Fruit fly (Drosophila melanogaster) whole organism, wandering third instar larva: Measurements from ENCODE around the gene Sr-CIII.
A peak's percentile ranks its signal among the peaks of the same experiment; 100 is the strongest.

Experiments used
- Abd-B ChIP-seq: fragments of >200 bp; optimal IDR thresholded peaks from 2 replicates; lab custom pipeline; 2017; ENCODE audit warnings: missing biosample characterization, missing genetic modification characterization
- CG32264 ChIP-seq: fragments of 200-800 bp; sonication (Bioruptor generic); optimal IDR thresholded peaks from 2 replicates; lab custom pipeline; 2016; ENCODE audit warnings: missing biosample characterization, missing genetic modification characterization
- CG9705 ChIP-seq: fragments of 200-800 bp; sonication (Bioruptor generic); optimal IDR thresholded peaks from 2 replicates; lab custom pipeline; 2018; ENCODE audit warnings: missing biosample characterization, mild to moderate bottlenecking, missing genetic modification characterization
- CrebA ChIP-seq: fragments of 200-800 bp; sonication (Bioruptor generic); optimal IDR thresholded peaks from 2 replicates; lab custom pipeline; 2016; ENCODE audit warnings: missing biosample characterization, mild to moderate bottlenecking, missing genetic modification characterization, borderline replicate concordance
- Dfd ChIP-seq: fragments of >200 bp; optimal IDR thresholded peaks from 2 replicates; lab custom pipeline; 2017; ENCODE audit warnings: missing biosample characterization, missing genetic modification characterization
- Dif ChIP-seq: fragments of 200-275, 200-300 bp; sonication (Bioruptor generic); optimal IDR thresholded peaks from 2 replicates; lab custom pipeline; 2018; ENCODE audit warnings: missing biosample characterization, missing genetic modification characterization; ENCODE audit not compliant: partially characterized antibody
- GATAd ChIP-seq: sonication (Bioruptor generic); optimal IDR thresholded peaks from 2 replicates; lab custom pipeline; 2016; ENCODE audit warnings: missing biosample characterization, missing genetic modification characterization
- HLH106 ChIP-seq: fragments of 200-800 bp; optimal IDR thresholded peaks from 3 replicates; lab custom pipeline; 2019; ENCODE audit warnings: missing biosample characterization, mild to moderate bottlenecking, missing genetic modification characterization, moderate library complexity
- Hnf4 ChIP-seq: fragments of 200-800 bp; sonication (Bioruptor generic); optimal IDR thresholded peaks from 2 replicates; lab custom pipeline; 2016; ENCODE audit warnings: missing biosample characterization, mild to moderate bottlenecking, missing genetic modification characterization
- Hr78 ChIP-seq: fragments of >200 bp; optimal IDR thresholded peaks from 2 replicates; lab custom pipeline; 2017; ENCODE audit warnings: missing biosample characterization, missing genetic modification characterization
- Hr83 ChIP-seq: fragments of 200-300 bp; sonication (Bioruptor generic); optimal IDR thresholded peaks from 2 replicates; lab custom pipeline; 2016; ENCODE audit warnings: missing biosample characterization, mild to moderate bottlenecking, missing genetic modification characterization, moderate library complexity; ENCODE audit not compliant: poor library complexity, severe bottlenecking
- Jra ChIP-seq: sonication (Bioruptor generic); optimal IDR thresholded peaks from 2 replicates; lab custom pipeline; 2016; ENCODE audit warnings: missing biosample characterization, missing genetic modification characterization
- Mio ChIP-seq: sonication (Bioruptor generic); optimal IDR thresholded peaks from 2 replicates; lab custom pipeline; 2016; ENCODE audit warnings: missing biosample characterization, missing genetic modification characterization
- Myc ChIP-seq: fragments of >200 bp; optimal IDR thresholded peaks from 2 replicates; lab custom pipeline; 2017
- N ChIP-seq: fragments of >200 bp; optimal IDR thresholded peaks from 2 replicates; lab custom pipeline; 2018; ENCODE audit warnings: missing biosample characterization, missing external identifiers, missing genetic modification characterization
- OdsH ChIP-seq: fragments of 200-800 bp; sonication (Bioruptor generic); optimal IDR thresholded peaks from 2 replicates; lab custom pipeline; 2016; ENCODE audit warnings: missing biosample characterization, mild to moderate bottlenecking, missing genetic modification characterization
- Rel ChIP-seq, 2 experiments: fragments of 200-800 bp; sonication (Bioruptor generic) in 1 of 2; optimal IDR thresholded peaks; 2 replicates in 1 of 2; 3 replicates in 1 of 2; lab custom pipeline; 2016 to 2019; ENCODE audit warnings: mild to moderate bottlenecking in 2 of 2, missing biosample characterization in 2 of 2, missing genetic modification characterization in 2 of 2, moderate library complexity in 1 of 2
- Sp1 ChIP-seq: fragments of 200-800 bp; sonication (Bioruptor generic); optimal IDR thresholded peaks from 3 replicates; lab custom pipeline; 2019; ENCODE audit warnings: missing biosample characterization, mild to moderate bottlenecking, missing genetic modification characterization, moderate library complexity
- Vsx2 ChIP-seq: fragments of 200-300, 225-300 bp; sonication (Bioruptor generic); optimal IDR thresholded peaks from 2 replicates; lab custom pipeline; 2018; ENCODE audit warnings: missing biosample characterization, missing genetic modification characterization; ENCODE audit not compliant: partially characterized antibody
- br ChIP-seq: fragments of 200-800 bp; sonication (Bioruptor generic); optimal IDR thresholded peaks from 2 replicates; lab custom pipeline; 2016; ENCODE audit warnings: missing biosample characterization, missing genetic modification characterization
- brk ChIP-seq: fragments of 200-800 bp; sonication (Bioruptor generic); optimal IDR thresholded peaks from 2 replicates; lab custom pipeline; 2016; ENCODE audit warnings: missing biosample characterization, mild to moderate bottlenecking, missing genetic modification characterization
- dl ChIP-seq, 2 experiments: fragments of 175-275, 200-275 bp in 1 of 2; fragments of 200-275 bp in 1 of 2; sonication (Bioruptor generic); optimal IDR thresholded peaks; lab custom pipeline; 2018; ENCODE audit warnings: mild to moderate bottlenecking in 2 of 2, missing biosample characterization in 2 of 2, missing genetic modification characterization in 2 of 2, moderate library complexity in 2 of 2; ENCODE audit not compliant: partially characterized antibody in 2 of 2, insufficient read depth in 1 of 2
- dmrt93B ChIP-seq: fragments of 200-800 bp; sonication (Bioruptor generic); optimal IDR thresholded peaks from 2 replicates; lab custom pipeline; 2018; ENCODE audit warnings: missing biosample characterization, mild to moderate bottlenecking, missing genetic modification characterization
- dsf ChIP-seq: sonication (Bioruptor generic); optimal IDR thresholded peaks from 2 replicates; lab custom pipeline; 2016; ENCODE audit warnings: missing biosample characterization, missing genetic modification characterization, borderline replicate concordance
- ey ChIP-seq: fragments of 200-800 bp; sonication (Bioruptor generic); optimal IDR thresholded peaks from 2 replicates; lab custom pipeline; 2016; ENCODE audit warnings: missing biosample characterization, missing genetic modification characterization
- foxo ChIP-seq, 2 experiments: fragments of 200-800 bp; sonication (Bioruptor generic); optimal IDR thresholded peaks; 2 replicates in 1 of 2; 3 replicates in 1 of 2; lab custom pipeline; 2016 to 2017; ENCODE audit warnings: missing biosample characterization in 2 of 2, missing genetic modification characterization in 2 of 2
- fru ChIP-seq: fragments of 200-800 bp; sonication (Bioruptor generic); optimal IDR thresholded peaks from 3 replicates; lab custom pipeline; 2016; ENCODE audit warnings: missing biosample characterization, mild to moderate bottlenecking, missing genetic modification characterization
- h ChIP-seq: fragments of 200-800 bp; sonication (Bioruptor generic); optimal IDR thresholded peaks from 3 replicates; lab custom pipeline; 2016; ENCODE audit warnings: missing biosample characterization, mild to moderate bottlenecking, missing genetic modification characterization
- jim ChIP-seq: fragments of 175-275, 200-325 bp; sonication (Bioruptor generic); optimal IDR thresholded peaks from 2 replicates; lab custom pipeline; 2016; ENCODE audit warnings: missing biosample characterization, mild to moderate bottlenecking, missing genetic modification characterization
- lola ChIP-seq: fragments of >200 bp; optimal IDR thresholded peaks from 2 replicates; lab custom pipeline; 2017; ENCODE audit warnings: missing biosample characterization, missing genetic modification characterization
- pan ChIP-seq: fragments of >200 bp; optimal IDR thresholded peaks from 2 replicates; lab custom pipeline; 2017
- psq ChIP-seq: fragments of 200-800 bp; sonication (Bioruptor generic); optimal IDR thresholded peaks from 3 replicates; lab custom pipeline; 2017; ENCODE audit warnings: missing biosample characterization, mild to moderate bottlenecking, missing genetic modification characterization, moderate library complexity
- rgr ChIP-seq: fragments of 200-800 bp; sonication (Bioruptor generic); optimal IDR thresholded peaks from 3 replicates; lab custom pipeline; 2016; ENCODE audit warnings: missing biosample characterization, mild to moderate bottlenecking, missing genetic modification characterization
- sage ChIP-seq: fragments of 200-800 bp; sonication (Bioruptor generic); optimal IDR thresholded peaks from 2 replicates; lab custom pipeline; 2016; ENCODE audit warnings: missing biosample characterization, mild to moderate bottlenecking, missing genetic modification characterization
- sv ChIP-seq: fragments of 200-800 bp; sonication (Bioruptor generic); optimal IDR thresholded peaks from 3 replicates; lab custom pipeline; 2016; ENCODE audit warnings: missing biosample characterization, missing genetic modification characterization
- tai ChIP-seq: sonication (Bioruptor generic); optimal IDR thresholded peaks from 2 replicates; lab custom pipeline; 2016; ENCODE audit warnings: missing biosample characterization, missing genetic modification characterization
- usp ChIP-seq: fragments of >200 bp; optimal IDR thresholded peaks from 2 replicates; lab custom pipeline; 2017; ENCODE audit warnings: missing biosample characterization, missing genetic modification characterization
- woc ChIP-seq: sonication (Bioruptor generic); optimal IDR thresholded peaks from 2 replicates; lab custom pipeline; 2016; ENCODE audit warnings: missing biosample characterization, mild to moderate bottlenecking, missing genetic modification characterization

The Sr-CIII gene

DNA sequence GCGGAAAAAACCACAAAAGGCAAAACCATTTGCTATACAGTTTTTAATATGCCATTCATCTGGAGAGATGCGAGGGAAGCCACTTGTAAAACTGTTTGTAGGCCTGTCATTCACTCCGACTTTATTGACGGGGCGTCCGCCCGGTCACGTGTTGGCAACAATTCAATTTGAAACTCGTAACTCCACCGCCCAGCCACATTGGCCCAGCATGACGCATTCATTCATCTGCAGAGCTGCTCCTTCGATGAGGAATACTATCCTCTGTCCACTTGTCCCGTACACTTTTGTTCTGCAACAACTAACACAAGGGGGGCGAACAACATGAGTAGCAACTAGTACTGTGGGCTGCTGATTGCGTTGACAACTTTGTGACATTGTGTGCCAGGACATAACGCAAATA, 12.2 kb downstream of the Sr-CIII start:
- no peak for TF ChIP-seq foxo (GFP tag; optimal IDR thresholded peaks at IDR 0.05; lab: Kevin White, UChicago)
- TF ChIP-seq dsf (GFP tag; lab: Kevin White, UChicago) = no peak
- no peak for TF ChIP-seq N (GFP tag; lab: Kevin White, UChicago)
- TF ChIP-seq dl (GFP tag; optimal IDR thresholded peaks at IDR 0.05; lab: Kevin White, UChicago; ENCODE audit: insufficient read depth in 1 of 2, partially characterized antibody in 2 of 2) = no peak
- TF ChIP-seq Dfd (GFP tag; lab: Kevin White, UChicago) = no peak
- TF ChIP-seq sage (GFP tag; lab: Kevin White, UChicago) = no peak
- no peak for TF ChIP-seq br
- TF ChIP-seq GATAd (GFP tag; lab: Kevin White, UChicago) = no peak

DNA sequence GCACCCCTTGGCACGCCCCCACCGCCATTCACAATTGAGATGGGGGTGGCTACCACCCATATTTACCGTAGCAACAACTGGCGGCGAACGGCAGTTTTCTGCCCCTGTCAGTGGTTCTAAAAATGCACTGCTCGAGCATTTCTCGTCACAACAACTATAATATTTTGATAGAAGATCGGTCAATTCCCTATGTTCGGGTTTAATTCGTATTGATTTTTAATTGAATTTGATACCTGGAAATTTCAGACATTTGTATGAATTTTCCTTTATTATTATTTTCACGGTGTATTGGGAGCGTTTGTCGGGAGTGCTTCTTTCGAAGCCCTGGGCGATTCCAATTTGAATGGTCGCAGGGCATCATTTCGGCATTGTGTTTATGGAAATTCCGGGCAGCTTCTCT, 12.9 kb downstream of the Sr-CIII start:
- TF ChIP-seq ey (GFP tag; lab: Kevin White, UChicago) (no peak), CG9705 (GFP tag; lab: Kevin White, UChicago) (no peak), CrebA (GFP tag; lab: Kevin White, UChicago) (no peak), sage (GFP tag; lab: Kevin White, UChicago) (no peak), Abd-B (no peak), OdsH (GFP tag; lab: Kevin White, UChicago) (no peak), lola (no peak), HLH106 (tag; lab: Kevin White, UChicago) (peak; percentile 26), dsf (GFP tag; lab: Kevin White, UChicago) (no peak), dl (GFP tag; optimal IDR thresholded peaks at IDR 0.05; lab: Kevin White, UChicago; ENCODE audit: insufficient read depth in 1 of 2, partially characterized antibody in 2 of 2) (no peak), Myc (lab: Kevin White, UChicago) (no peak), Hr78 (no peak), GATAd (GFP tag; lab: Kevin White, UChicago) (no peak), rgr (GFP tag; lab: Kevin White, UChicago) (peak; percentile 21), psq (GFP tag; lab: Kevin White, UChicago) (no peak), foxo (GFP tag; optimal IDR thresholded peaks at IDR 0.05; lab: Kevin White, UChicago) (peak in 1 of 2 experiments; percentile 41), dmrt93B (GFP tag; lab: Kevin White, UChicago) (no peak), N (GFP tag; lab: Kevin White, UChicago) (no peak), Vsx2 (GFP tag; lab: Kevin White, UChicago) (no peak), sv (GFP tag; lab: Kevin White, UChicago) (peak; percentile 42), CG32264 (GFP tag; lab: Kevin White, UChicago) (no peak), Sp1 (GFP tag; lab: Kevin White, UChicago) (no peak), h (GFP tag; lab: Kevin White, UChicago) (peak; percentile 38), usp (no peak), pan (lab: Kevin White, UChicago) (no peak), br (no peak), fru (GFP tag; lab: Kevin White, UChicago) (peak; percentile 14), jim (GFP tag; lab: Kevin White, UChicago) (no peak), Hnf4 (GFP tag; lab: Kevin White, UChicago) (peak; percentile 8), Dif (GFP tag; lab: Kevin White, UChicago) (no peak), Dfd (GFP tag; lab: Kevin White, UChicago) (no peak), Hr83 (GFP tag; lab: Kevin White, UChicago) (no peak), tai (GFP tag; lab: Kevin White, UChicago) (no peak), Jra (GFP tag; lab: Kevin White, UChicago) (no peak), woc (GFP tag; lab: Kevin White, UChicago) (no peak), Rel (GFP tag; optimal IDR thresholded peaks at IDR 0.05; lab: Kevin White, UChicago) (no peak), Rel (tag; optimal IDR thresholded peaks at IDR 0.05; lab: Kevin White, UChicago) (no peak), Mio (GFP tag; lab: Kevin White, UChicago) (no peak), brk (GFP tag; lab: Kevin White, UChicago) (no peak)
